Worm (Caenorhabditis elegans) whole organism, late embryonic: ENCODE measurements around the gene K10B4.3.

Experiments
- K02D7.2 ChIP-seq: sonication (generic microtip); optimal IDR thresholded peaks from 2 replicates; lab custom pipeline; 2017; ENCODE audit warnings: mild to moderate bottlenecking, missing genetic modification characterization, missing compliant biosample characterization
- dmd-4 ChIP-seq: sonication (generic microtip); optimal IDR thresholded peaks from 2 replicates; lab custom pipeline; 2016; ENCODE audit warnings: borderline replicate concordance, missing genetic modification characterization, missing compliant biosample characterization
- fkh-10 ChIP-seq: fragments of 150-350 bp; optimal IDR thresholded peaks from 2 replicates; lab custom pipeline; 2014; ENCODE audit warnings: missing biosample characterization, missing genetic modification reagents, missing genetic modification characterization
- syd-9 ChIP-seq: sonication (generic microtip); optimal IDR thresholded peaks from 2 replicates; lab custom pipeline; 2016; ENCODE audit warnings: mild to moderate bottlenecking, missing genetic modification characterization, moderate library complexity, missing compliant biosample characterization
- tbx-2 ChIP-seq: sonication (generic microtip); optimal IDR thresholded peaks from 2 replicates; lab custom pipeline; 2016; ENCODE audit warnings: missing genetic modification characterization, missing compliant biosample characterization

ce11 chrII:124904-125303 lies 3.9 kb upstream of the K10B4.3 start, which contains the start of gene nmur-2:
- no peak for TF ChIP-seq syd-9
- TF ChIP-seq dmd-4: no peak
- no peak for TF ChIP-seq fkh-10 (GFP tag; lab: Kevin White, UChicago)
- no peak for TF ChIP-seq K02D7.2 (tag; lab: Kevin White, UChicago)
- no peak for TF ChIP-seq tbx-2 (tag; lab: Kevin White, UChicago)
